Fruit fly (Drosophila melanogaster) whole organism, adult: Measurements from ENCODE around the gene CG1103.

Source experiments
- CG11617 ChIP-seq: fragments of 200-800 bp; sonication (Bioruptor generic); optimal IDR thresholded peaks from 2 replicates; lab custom pipeline; 2017; ENCODE audit warnings: mild to moderate bottlenecking, missing biosample characterization, missing genetic modification reagents, missing genetic modification characterization
- CG12768 ChIP-seq: fragments of 200-800 bp; sonication (Bioruptor generic); optimal IDR thresholded peaks from 2 replicates; lab custom pipeline; 2017; ENCODE audit warnings: missing biosample characterization, missing genetic modification characterization, mild to moderate bottlenecking, moderate library complexity, missing genetic modification reagents
- CG14711 ChIP-seq: fragments of 200-800 bp; sonication (Bioruptor generic); optimal IDR thresholded peaks from 2 replicates; lab custom pipeline; 2018; ENCODE audit warnings: missing biosample characterization, mild to moderate bottlenecking, missing genetic modification characterization, moderate library complexity
- CG5204 ChIP-seq: fragments of 200-800 bp; sonication (Bioruptor generic); optimal IDR thresholded peaks from 2 replicates; lab custom pipeline; 2016; ENCODE audit warnings: missing biosample characterization, missing genetic modification characterization
- CG7045 ChIP-seq: fragments of 200-800 bp; sonication (Bioruptor generic); optimal IDR thresholded peaks from 2 replicates; lab custom pipeline; 2017; ENCODE audit warnings: missing biosample characterization, mild to moderate bottlenecking, missing genetic modification characterization
- CG7101 ChIP-seq: fragments of 200-800 bp; sonication (Bioruptor generic); optimal IDR thresholded peaks from 2 replicates; lab custom pipeline; 2018; ENCODE audit warnings: missing biosample characterization, mild to moderate bottlenecking, missing genetic modification characterization, moderate library complexity
- Clk ChIP-seq: fragments of 200-800 bp; sonication (Bioruptor generic); optimal IDR thresholded peaks from 2 replicates; lab custom pipeline; 2017; ENCODE audit warnings: missing biosample characterization, missing genetic modification characterization
- Hr96 ChIP-seq: fragments of 200-800 bp; sonication (Bioruptor generic); optimal IDR thresholded peaks from 2 replicates; lab custom pipeline; 2016; ENCODE audit warnings: missing biosample characterization, missing genetic modification characterization
- Mnt ChIP-seq: fragments of 200-800 bp; sonication (Bioruptor generic); optimal IDR thresholded peaks from 2 replicates; lab custom pipeline; 2016; ENCODE audit warnings: missing biosample characterization, mild to moderate bottlenecking, missing genetic modification characterization
- cic ChIP-seq: fragments of 200-800 bp; sonication (Bioruptor generic); optimal IDR thresholded peaks from 2 replicates; lab custom pipeline; 2017; ENCODE audit warnings: missing biosample characterization, mild to moderate bottlenecking, missing genetic modification characterization, moderate library complexity
- kay ChIP-seq: fragments of 200-800 bp; sonication (Bioruptor generic); peaks from one replicate; lab custom pipeline; 2016; ENCODE audit warnings: missing biosample characterization, missing genetic modification characterization, borderline replicate concordance
- ovo ChIP-seq: fragments of 200-800 bp; sonication (Bioruptor generic); optimal IDR thresholded peaks from 2 replicates; lab custom pipeline; 2016; ENCODE audit warnings: missing biosample characterization, missing genetic modification characterization
- pad ChIP-seq: fragments of 200-800 bp; sonication (Bioruptor generic); optimal IDR thresholded peaks from 3 replicates; lab custom pipeline; 2017; ENCODE audit warnings: missing biosample characterization, missing genetic modification characterization, mild to moderate bottlenecking, moderate library complexity, missing genetic modification reagents

dm6 chr3R:4341177-4341576 lies 3.6 kb downstream of the CG1103 start:
- TF ChIP-seq kay (GFP tag; lab: Kevin White, UChicago) (no peak), CG7045 (no peak), CG7101 (no peak), ovo (GFP tag; lab: Kevin White, UChicago) (no peak), pad (GFP tag; lab: Kevin White, UChicago) (no peak), CG12768 (GFP tag; lab: Kevin White, UChicago) (no peak), Hr96 (GFP tag; lab: Kevin White, UChicago) (no peak), CG14711 (tag; lab: Kevin White, UChicago) (no peak), cic (no peak), Clk (GFP tag; lab: Kevin White, UChicago) (no peak), Mnt (GFP tag; lab: Kevin White, UChicago) (no peak), CG11617 (GFP tag; lab: Kevin White, UChicago) (no peak), CG5204 (GFP tag; lab: Kevin White, UChicago) (no peak)
